Fruit fly (Drosophila melanogaster) whole organism, pupa: ENCODE data around the gene CG14014.

Source experiments
- CG10348 ChIP-seq: fragments of 200-800 bp; sonication (Bioruptor generic); IDR thresholded peaks from 2 replicates; pipeline ENCODE4 v1.3.6; 2022; ENCODE audit warnings: missing biosample characterization, missing genetic modification characterization
- CG12605 ChIP-seq: fragments of 200-800 bp; sonication (Bioruptor generic); IDR thresholded peaks from 2 replicates; pipeline ENCODE4 v1.3.6; 2022; ENCODE audit warnings: missing biosample characterization, missing genetic modification characterization
- CG13204 ChIP-seq: fragments of 200-800 bp; sonication (Bioruptor generic); optimal IDR thresholded peaks from 2 replicates; lab custom pipeline; 2018; ENCODE audit warnings: missing biosample characterization, mild to moderate bottlenecking, missing genetic modification characterization, moderate library complexity
- CG14655 ChIP-seq: fragments of 200-800 bp; sonication (Bioruptor generic); optimal IDR thresholded peaks from 3 replicates; lab custom pipeline; 2017; ENCODE audit warnings: mild to moderate bottlenecking, missing biosample characterization, missing genetic modification reagents, missing genetic modification characterization
- CG17806 ChIP-seq: fragments of 200-800 bp; sonication (Bioruptor generic); optimal IDR thresholded peaks from 2 replicates; lab custom pipeline; 2018; ENCODE audit warnings: missing biosample characterization, mild to moderate bottlenecking, missing genetic modification characterization, moderate library complexity
- CG32121 ChIP-seq: fragments of 200-800 bp; sonication (Bioruptor generic); IDR thresholded peaks from 2 replicates; pipeline ENCODE4 v1.3.6; 2022; ENCODE audit warnings: missing biosample characterization, missing genetic modification characterization
- CG34367 ChIP-seq: fragments of 200-800 bp; sonication (Bioruptor generic); optimal IDR thresholded peaks from 2 replicates; lab custom pipeline; 2018; ENCODE audit warnings: missing biosample characterization, mild to moderate bottlenecking, missing genetic modification characterization
- CG4496 ChIP-seq: fragments of 200-800 bp; sonication (Bioruptor generic); IDR thresholded peaks from 3 replicates; pipeline ENCODE4 v1.3.6; 2022; ENCODE audit warnings: missing biosample characterization, missing genetic modification characterization
- CG8159 ChIP-seq: fragments of 200-800 bp; sonication (Bioruptor generic); optimal IDR thresholded peaks from 3 replicates; lab custom pipeline; 2018; ENCODE audit warnings: missing biosample characterization, mild to moderate bottlenecking, missing genetic modification characterization, moderate library complexity
- CG8301 ChIP-seq: fragments of 200-800 bp; sonication (Bioruptor generic); optimal IDR thresholded peaks from 2 replicates; lab custom pipeline; 2018; ENCODE audit warnings: missing biosample characterization, mild to moderate bottlenecking, missing genetic modification characterization
- CG9948 ChIP-seq: fragments of 200-800 bp; sonication (Bioruptor generic); optimal IDR thresholded peaks from 2 replicates; lab custom pipeline; 2018; ENCODE audit warnings: missing biosample characterization, mild to moderate bottlenecking, missing genetic modification characterization, moderate library complexity
- D1 ChIP-seq: fragments of 200-800 bp; sonication (Bioruptor generic); optimal IDR thresholded peaks from 2 replicates; lab custom pipeline; 2018; ENCODE audit warnings: missing biosample characterization, mild to moderate bottlenecking, missing genetic modification characterization, moderate library complexity
- EcR ChIP-seq: fragments of 200-800 bp; sonication (Bioruptor generic); optimal IDR thresholded peaks from 3 replicates; lab custom pipeline; 2019; ENCODE audit warnings: missing biosample characterization, missing genetic modification characterization, mild to moderate bottlenecking, moderate library complexity, missing genetic modification reagents
- Ets98B ChIP-seq: fragments of 200-800 bp; sonication (Bioruptor generic); IDR thresholded peaks from 2 replicates; pipeline ENCODE4 v1.3.6; 2022; ENCODE audit warnings: missing biosample characterization, missing genetic modification characterization
- Pif1A ChIP-seq: fragments of 200-800 bp; sonication (Bioruptor generic); optimal IDR thresholded peaks from 3 replicates; lab custom pipeline; 2016; ENCODE audit warnings: missing biosample characterization, missing genetic modification characterization
- Pif1B ChIP-seq: fragments of 200-800 bp; sonication (Bioruptor generic); optimal IDR thresholded peaks from 3 replicates; lab custom pipeline; 2016; ENCODE audit warnings: missing biosample characterization, missing genetic modification characterization
- Snoo ChIP-seq: fragments of 200-800 bp; sonication (Bioruptor generic); optimal IDR thresholded peaks from 3 replicates; lab custom pipeline; 2017; ENCODE audit warnings: missing biosample characterization, mild to moderate bottlenecking, missing genetic modification characterization, inconsistent platforms
- fd96Ca ChIP-seq: fragments of 200-800 bp; sonication (Bioruptor generic); IDR thresholded peaks from 3 replicates; pipeline ENCODE4 v1.3.6; 2022; ENCODE audit warnings: missing biosample characterization, missing genetic modification characterization
- gl ChIP-seq: fragments of 200-800 bp; sonication (Bioruptor generic); optimal IDR thresholded peaks from 2 replicates; lab custom pipeline; 2018; ENCODE audit warnings: missing biosample characterization, mild to moderate bottlenecking, missing genetic modification characterization
- rn ChIP-seq: fragments of 200-800 bp; sonication (Bioruptor generic); IDR thresholded peaks from 2 replicates; pipeline ENCODE4 v1.3.6; 2022; ENCODE audit warnings: missing biosample characterization, missing genetic modification characterization

Gene CG14014

DNA sequence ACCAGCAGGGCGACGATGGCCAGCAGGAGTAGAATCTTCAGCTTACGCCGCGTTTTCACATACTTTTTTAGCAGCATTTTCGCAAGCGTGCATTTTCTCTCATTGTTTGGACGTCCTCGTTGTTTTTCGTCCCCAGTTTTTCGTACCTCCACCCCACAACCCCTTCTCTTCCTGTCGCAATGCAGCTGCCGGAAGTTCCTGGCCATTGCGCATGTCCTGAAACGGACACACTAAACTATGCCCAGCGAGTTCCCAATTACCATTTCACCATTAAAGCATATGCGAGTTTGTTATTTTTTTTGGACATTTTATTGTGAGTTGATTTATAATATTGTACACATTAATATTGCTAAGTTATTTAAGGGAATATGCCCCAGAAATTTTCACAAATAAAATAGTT, 11.6 kb downstream of the CG14014 start, which contains the start of gene CG14015:
Gene CG14015, minus strand, starts transcription at position 163 of the 400 bp plus-strand sequence.
- TF ChIP-seq rn (GFP tag; lab: Robert Waterston, UW) (no peak), CG8301 (no peak), EcR (GFP tag; lab: Kevin White, UChicago) (no peak), CG4496 (GFP tag; lab: Robert Waterston, UW) (no peak), D1 (no peak)

DNA sequence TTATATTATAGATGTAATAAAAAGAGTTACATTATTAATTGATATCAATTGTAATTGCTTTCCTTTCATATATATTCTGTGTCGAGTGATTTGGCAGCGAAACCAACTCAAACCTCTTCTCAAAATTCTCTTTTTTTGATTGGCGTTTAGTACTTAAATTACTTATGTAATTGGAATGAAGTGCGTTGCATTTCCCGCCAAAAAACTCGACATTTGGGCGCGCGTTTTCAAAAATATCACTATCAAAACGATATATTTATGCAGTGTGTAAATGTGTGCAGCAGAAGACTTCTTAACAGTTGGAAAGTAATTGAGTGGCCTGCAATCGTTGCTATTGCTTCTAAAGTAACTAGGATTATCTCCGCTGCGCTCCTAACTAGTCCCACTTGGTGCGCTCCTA, 13.6 kb downstream of the CG14014 start:
- TF ChIP-seq CG32121 (GFP tag; lab: Robert Waterston, UW) (no peak), CG10348 (GFP tag; lab: Robert Waterston, UW) (no peak), Ets98B (GFP tag; lab: Robert Waterston, UW) (no peak), CG34367 (no peak), CG8159 (tag; lab: Kevin White, UChicago) (no peak), fd96Ca (GFP tag; lab: Robert Waterston, UW) (no peak), EcR (GFP tag; lab: Kevin White, UChicago) (no peak), Pif1A (GFP tag; lab: Kevin White, UChicago) (no peak), CG12605 (no peak), D1 (no peak), CG14655 (GFP tag; lab: Kevin White, UChicago) (no peak), CG9948 (tag; lab: Kevin White, UChicago) (no peak), CG17806 (tag; lab: Kevin White, UChicago) (no peak), CG13204 (GFP tag; lab: Kevin White, UChicago) (no peak), rn (GFP tag; lab: Robert Waterston, UW) (no peak), Pif1B (GFP tag; lab: Kevin White, UChicago) (no peak), CG8301 (no peak)

DNA sequence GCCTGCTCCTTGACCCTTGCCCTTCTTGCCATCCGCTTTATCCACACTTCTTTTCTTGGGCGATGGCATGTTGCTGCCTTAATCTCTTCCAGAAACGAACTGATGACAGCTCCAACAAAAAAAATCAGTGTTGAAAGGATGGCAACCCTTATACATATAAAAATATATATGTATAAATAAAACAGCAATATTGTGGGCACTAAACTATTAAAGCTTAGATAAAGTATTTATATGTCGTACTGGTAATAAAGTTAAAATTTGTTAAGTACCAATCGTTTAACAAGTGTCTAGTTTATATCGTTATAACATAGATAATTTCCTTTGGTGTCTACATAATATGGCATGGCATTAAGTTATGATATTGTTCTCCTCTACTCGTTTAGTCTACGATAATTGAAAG, 14.0 kb downstream of the CG14014 start, which contains the start of gene tomb:
Gene tomb, minus strand, starts transcription at position 101 of the 400 bp plus-strand sequence.
- TF ChIP-seq Ets98B (GFP tag; lab: Robert Waterston, UW), result no peak
- no peak for TF ChIP-seq fd96Ca (GFP tag; lab: Robert Waterston, UW)
- TF ChIP-seq CG32121 (GFP tag; lab: Robert Waterston, UW), result no peak

DNA sequence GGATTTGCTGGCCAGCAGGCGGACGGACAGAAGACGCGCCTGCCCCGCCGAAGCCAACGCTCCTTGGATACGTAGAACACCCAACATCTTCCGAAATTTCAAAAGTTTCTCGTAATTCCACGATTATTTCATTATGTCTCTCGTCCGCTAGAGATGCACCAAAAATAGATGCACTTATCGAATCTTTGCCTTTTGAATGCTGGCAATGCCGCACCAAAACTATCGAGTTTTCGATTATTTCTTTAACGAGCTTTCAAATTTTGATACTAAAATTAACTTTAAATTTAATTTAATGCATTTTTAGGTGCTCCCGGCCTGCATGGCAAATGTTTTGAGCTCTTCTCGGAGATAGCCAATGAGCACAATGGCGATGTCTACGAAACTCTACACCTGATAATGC, 18.6 kb downstream of the CG14014 start, which contains the start of gene Coq6:
Gene Coq6, minus strand, starts transcription at position 163 of the 400 bp plus-strand sequence.
- TF ChIP-seq CG8159 (tag; lab: Kevin White, UChicago) (no peak), Pif1A (GFP tag; lab: Kevin White, UChicago) (no peak), fd96Ca (GFP tag; lab: Robert Waterston, UW) (no peak), Snoo (no peak), CG12605 (no peak), Ets98B (GFP tag; lab: Robert Waterston, UW) (no peak), CG4496 (GFP tag; lab: Robert Waterston, UW) (0 out of 3 replicates have a peak, but pooled peaks have one; percentile 35), D1 (no peak), CG10348 (GFP tag; lab: Robert Waterston, UW) (no peak)

DNA sequence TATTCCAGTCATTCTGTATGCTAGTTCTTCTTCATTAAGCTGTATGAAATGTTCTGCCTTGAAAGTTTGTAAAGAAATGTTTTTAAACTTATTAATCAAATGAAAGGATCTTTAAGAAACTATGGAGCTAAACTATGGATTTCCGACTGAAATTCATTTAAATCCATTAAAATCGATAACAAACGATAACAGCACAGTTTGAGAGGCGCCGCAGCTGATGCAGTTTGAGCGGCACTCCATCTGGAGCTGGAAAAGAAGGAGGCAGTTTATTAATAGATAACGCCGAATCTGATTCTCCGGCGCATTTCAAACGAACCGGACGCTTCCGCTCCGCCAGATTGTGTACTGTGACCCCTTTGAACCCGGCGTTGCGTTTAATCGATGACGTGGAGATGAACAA, 22.8 kb downstream of the CG14014 start, which contains the start of gene CG31915:
Gene CG31915, plus strand, starts transcription at position 263 of the 400 bp plus-strand sequence.
- no peak for TF ChIP-seq gl (tag; lab: Kevin White, UChicago)
- 0 out of 2 replicates have a peak, but pooled peaks have one; percentile 22 for TF ChIP-seq CG32121 (GFP tag; lab: Robert Waterston, UW)
- TF ChIP-seq CG14655 (GFP tag; lab: Kevin White, UChicago), result no peak

DNA sequence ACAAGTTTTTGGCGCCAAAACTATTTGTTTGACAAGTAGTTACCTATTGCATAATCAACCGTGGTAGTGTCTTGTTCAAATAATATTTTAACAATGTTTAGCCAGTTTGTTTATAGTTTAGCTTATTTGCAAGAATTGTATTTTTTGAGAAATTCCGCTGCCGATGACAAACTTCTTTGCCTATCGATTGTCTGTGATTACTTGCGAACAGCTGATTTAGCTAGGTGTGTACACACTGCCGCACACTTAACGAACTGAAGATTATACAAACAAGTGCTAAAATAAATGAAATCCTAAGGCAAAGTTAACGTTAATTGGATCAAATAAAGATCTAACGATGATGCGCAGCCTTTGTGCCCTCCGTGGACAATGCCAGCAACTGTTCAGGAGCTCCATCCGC, 23.9 kb downstream of the CG14014 start, which contains the start of gene Cox11:
Gene Cox11, plus strand, starts transcription at position 220 of the 400 bp plus-strand sequence.
- TF ChIP-seq Pif1B (GFP tag; lab: Kevin White, UChicago) (no peak), CG4496 (GFP tag; lab: Robert Waterston, UW) (no peak), gl (tag; lab: Kevin White, UChicago) (no peak), CG34367 (no peak), CG9948 (tag; lab: Kevin White, UChicago) (no peak), fd96Ca (GFP tag; lab: Robert Waterston, UW) (no peak), CG8301 (no peak), CG12605 (no peak), Pif1A (GFP tag; lab: Kevin White, UChicago) (no peak)

DNA sequence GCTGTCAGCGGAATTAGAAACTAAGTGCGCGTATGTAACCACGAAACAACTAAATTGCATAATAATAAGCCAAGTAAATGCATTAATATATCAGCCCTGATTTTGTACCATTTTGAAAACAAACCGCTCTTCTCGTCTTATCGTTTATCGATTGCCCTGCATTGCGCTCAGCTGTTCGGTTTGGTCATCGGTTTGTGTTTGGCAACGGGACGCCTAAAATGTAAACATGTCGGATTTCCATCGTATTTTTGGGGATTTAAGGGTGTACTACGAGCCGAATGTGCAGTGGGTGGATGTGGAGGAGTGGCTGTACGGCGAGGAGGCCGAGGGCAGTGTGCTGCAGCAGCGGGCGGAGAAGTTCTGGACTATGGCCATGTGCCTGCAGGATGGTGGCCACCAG, 24.9 kb downstream of the CG14014 start, which contains the start of gene Cap-D3:
Gene Cap-D3, plus strand, starts transcription at position 183 of the 400 bp plus-strand sequence.
- TF ChIP-seq CG12605 (no peak), gl (tag; lab: Kevin White, UChicago) (no peak), Pif1A (GFP tag; lab: Kevin White, UChicago) (no peak), rn (GFP tag; lab: Robert Waterston, UW) (no peak), Ets98B (GFP tag; lab: Robert Waterston, UW) (no peak), CG13204 (GFP tag; lab: Kevin White, UChicago) (no peak), CG9948 (tag; lab: Kevin White, UChicago) (no peak), EcR (GFP tag; lab: Kevin White, UChicago) (no peak), CG14655 (GFP tag; lab: Kevin White, UChicago) (no peak), fd96Ca (GFP tag; lab: Robert Waterston, UW) (no peak), CG34367 (no peak), CG8301 (no peak)
